Worm (Caenorhabditis elegans) whole organism, L1 larva: ENCODE measurements around the gene Y39B6A.33.

Experiments
- C04F5.9 ChIP-seq: sonication (generic microtip); optimal IDR thresholded peaks from 2 replicates; lab custom pipeline; 2016; ENCODE audit warnings: missing genetic modification characterization, missing compliant biosample characterization
- C34B4.2 ChIP-seq: sonication (generic microtip); optimal IDR thresholded peaks from 2 replicates; lab custom pipeline; 2017; ENCODE audit warnings: mild to moderate bottlenecking, missing genetic modification characterization, missing compliant biosample characterization
- F16B12.6 ChIP-seq: fragments of 150-350 bp; optimal IDR thresholded peaks from 2 replicates; lab custom pipeline; 2014; ENCODE audit warnings: missing biosample characterization, missing genetic modification characterization
- Y116A8C.19 ChIP-seq: sonication (generic microtip); optimal IDR thresholded peaks from 2 replicates; lab custom pipeline; 2016; ENCODE audit warnings: missing compliant biosample characterization, missing genetic modification characterization, borderline replicate concordance
- alr-1 ChIP-seq: fragments of 200-800 bp; sonication (Bioruptor generic); optimal IDR thresholded peaks from 2 replicates; lab custom pipeline; 2018; ENCODE audit warnings: borderline replicate concordance, mild to moderate bottlenecking, missing genetic modification characterization, missing compliant biosample characterization
- aly-2 ChIP-seq: fragments of 150-350 bp; optimal IDR thresholded peaks from 2 replicates; lab custom pipeline; 2014; ENCODE audit warnings: missing biosample characterization, missing genetic modification characterization
- ama-1 ChIP-seq: fragments of 150-350 bp; optimal IDR thresholded peaks from 2 replicates; lab custom pipeline; 2014
- ceh-88 ChIP-seq: fragments of 200-800 bp; sonication (Bioruptor generic); IDR thresholded peaks from 2 replicates; pipeline ENCODE4 v1.3.6; 2022; ENCODE audit warnings: missing genetic modification characterization, missing compliant biosample characterization
- dpl-1 ChIP-seq, 3 experiments: fragments of 150-350 bp in 2 of 3; sonication (generic microtip) in 1 of 3; optimal IDR thresholded peaks; 2 replicates each; lab custom pipeline; 2014 to 2017; ENCODE audit warnings: missing biosample characterization in 3 of 3, missing genetic modification characterization in 3 of 3, missing genetic modification reagents in 3 of 3
- efl-1 ChIP-seq, 4 experiments: fragments of 150-350 bp; optimal IDR thresholded peaks in 3 of 4; peaks in 1 of 4; 1 replicate in 1 of 4; 2 replicates in 3 of 4; lab custom pipeline; 2014; ENCODE audit warnings: missing biosample characterization in 2 of 4, missing genetic modification characterization in 2 of 4, missing genetic modification reagents in 2 of 4
- egl-13 ChIP-seq: sonication (generic microtip); optimal IDR thresholded peaks from 2 replicates; lab custom pipeline; 2016; ENCODE audit warnings: missing genotype, missing genetic modification reagents, missing genetic modification characterization, missing compliant biosample characterization
- elt-3 ChIP-seq, 6 experiments: fragments of 150-350 bp in 1 of 6; sonication (generic microtip); optimal IDR thresholded peaks; 2 replicates each; lab custom pipeline; 2017 to 2018; ENCODE audit warnings: missing biosample characterization in 6 of 6, missing genetic modification characterization in 6 of 6, inconsistent platforms in 1 of 6
- fkh-10 ChIP-seq: sonication (generic microtip); optimal IDR thresholded peaks from 2 replicates; lab custom pipeline; 2017; ENCODE audit warnings: missing biosample characterization, missing genetic modification reagents, missing genetic modification characterization
- fos-1 ChIP-seq: fragments of 150-350 bp; optimal IDR thresholded peaks from 2 replicates; lab custom pipeline; 2014; ENCODE audit warnings: missing biosample characterization, missing genetic modification characterization
- grh-1 ChIP-seq: fragments of 200-800 bp; sonication (Bioruptor generic); IDR thresholded peaks from 2 replicates; pipeline ENCODE4 v1.3.6; 2022; ENCODE audit warnings: missing genetic modification reagents, missing genetic modification characterization, missing compliant biosample characterization
- hlh-17 ChIP-seq: fragments of 200-800 bp; sonication (Bioruptor generic); optimal IDR thresholded peaks from 2 replicates; lab custom pipeline; 2018; ENCODE audit warnings: missing genetic modification characterization, mild to moderate bottlenecking, missing compliant biosample characterization, moderate library complexity, borderline replicate concordance
- isw-1 ChIP-seq: fragments of 200-800 bp; sonication (Bioruptor generic); IDR thresholded peaks from 2 replicates; pipeline ENCODE4 v1.3.6; 2022; ENCODE audit warnings: missing genetic modification characterization, missing compliant biosample characterization
- jun-1 ChIP-seq: fragments of 150-350 bp; optimal IDR thresholded peaks from 2 replicates; lab custom pipeline; 2014; ENCODE audit warnings: missing biosample characterization, missing genetic modification reagents, missing genetic modification characterization
- lin-13 ChIP-seq: fragments of 150-350 bp; optimal IDR thresholded peaks from 2 replicates; lab custom pipeline; 2014; ENCODE audit warnings: missing biosample characterization, missing genetic modification reagents, missing genetic modification characterization
- lin-14 ChIP-seq: fragments of 200-800 bp; sonication (Bioruptor generic); optimal IDR thresholded peaks from 2 replicates; lab custom pipeline; 2018; ENCODE audit warnings: mild to moderate bottlenecking, missing genetic modification characterization, moderate library complexity, missing compliant biosample characterization
- lin-15B ChIP-seq: fragments of 150-350 bp; sonication (generic microtip); optimal IDR thresholded peaks from 3 replicates; lab custom pipeline; 2014; ENCODE audit warnings: missing biosample characterization, missing genetic modification characterization
- lin-35 ChIP-seq, 2 experiments: fragments of 150-350 bp; optimal IDR thresholded peaks; 2 replicates each; lab custom pipeline; 2014; ENCODE audit warnings: missing biosample characterization in 2 of 2, missing genetic modification characterization in 2 of 2, missing genetic modification reagents in 2 of 2
- lir-3 ChIP-seq: sonication (generic microtip); optimal IDR thresholded peaks from 2 replicates; lab custom pipeline; 2016; ENCODE audit warnings: mild to moderate bottlenecking, missing genetic modification characterization, moderate library complexity, missing compliant biosample characterization; ENCODE audit not compliant: poor library complexity
- lsy-2 ChIP-seq, 2 experiments: fragments of 150-350 bp; optimal IDR thresholded peaks; 2 replicates each; lab custom pipeline; 2014; ENCODE audit warnings: missing biosample characterization in 2 of 2, missing genetic modification characterization in 2 of 2
- mab-9 ChIP-seq: fragments of 200-800 bp; sonication (Bioruptor generic); IDR thresholded peaks from 2 replicates; pipeline ENCODE4 v1.3.6; 2022; ENCODE audit warnings: missing genetic modification reagents, missing genetic modification characterization, missing compliant biosample characterization
- nhr-11 ChIP-seq: fragments of 150-350 bp; optimal IDR thresholded peaks from 2 replicates; lab custom pipeline; 2014; ENCODE audit warnings: missing biosample characterization, missing genetic modification characterization
- nhr-12 ChIP-seq: sonication (generic microtip); optimal IDR thresholded peaks from 2 replicates; lab custom pipeline; 2017; ENCODE audit warnings: missing biosample characterization, missing genetic modification characterization
- nhr-237 ChIP-seq: fragments of 150-350 bp; optimal IDR thresholded peaks from 2 replicates; lab custom pipeline; 2014; ENCODE audit warnings: missing biosample characterization, missing genetic modification characterization
- nhr-47 ChIP-seq: sonication (generic microtip); optimal IDR thresholded peaks from 2 replicates; lab custom pipeline; 2016; ENCODE audit warnings: mild to moderate bottlenecking, missing genetic modification characterization, moderate library complexity, missing compliant biosample characterization
- nhr-71 ChIP-seq: sonication (generic microtip); optimal IDR thresholded peaks from 2 replicates; lab custom pipeline; 2016; ENCODE audit warnings: mild to moderate bottlenecking, missing genetic modification characterization, moderate library complexity, missing compliant biosample characterization
- nhr-77 ChIP-seq: fragments of 150-350 bp; optimal IDR thresholded peaks from 2 replicates; lab custom pipeline; 2014; ENCODE audit warnings: missing biosample characterization, missing genetic modification characterization
- nhr-84 ChIP-seq: sonication (generic microtip); optimal IDR thresholded peaks from 2 replicates; lab custom pipeline; 2017; ENCODE audit warnings: missing biosample characterization, missing genetic modification characterization
- nhr-85 ChIP-seq: sonication (generic microtip); peaks from one replicate; lab custom pipeline; 2016; ENCODE audit warnings: missing genetic modification characterization, inconsistent platforms, missing compliant biosample characterization
- pag-3 ChIP-seq: sonication (generic microtip); optimal IDR thresholded peaks from 2 replicates; lab custom pipeline; 2017; ENCODE audit warnings: missing genetic modification characterization, mild to moderate bottlenecking, missing compliant biosample characterization, antibody characterized with exemption, borderline replicate concordance; ENCODE audit not compliant: insufficient read depth
- pax-3 ChIP-seq: fragments of 200-800 bp; sonication (Bioruptor generic); optimal IDR thresholded peaks from 2 replicates; lab custom pipeline; 2018; ENCODE audit warnings: mild to moderate bottlenecking, missing genetic modification characterization, moderate library complexity, missing compliant biosample characterization
- pqm-1 ChIP-seq: sonication (generic microtip); optimal IDR thresholded peaks from 3 replicates; lab custom pipeline; 2017; ENCODE audit warnings: missing biosample characterization, missing genetic modification characterization
- skn-1 ChIP-seq: fragments of 150-350 bp; optimal IDR thresholded peaks from 2 replicates; lab custom pipeline; 2014; ENCODE audit warnings: missing biosample characterization, missing genetic modification characterization
- sox-4 ChIP-seq: sonication (generic microtip); optimal IDR thresholded peaks from 2 replicates; lab custom pipeline; 2016; ENCODE audit warnings: missing genetic modification characterization, missing compliant biosample characterization
- swsn-7 ChIP-seq: sonication (generic microtip); optimal IDR thresholded peaks from 2 replicates; lab custom pipeline; 2016; ENCODE audit warnings: missing genetic modification characterization, missing compliant biosample characterization
- tbx-2 ChIP-seq: sonication (generic microtip); optimal IDR thresholded peaks from 2 replicates; lab custom pipeline; 2016; ENCODE audit warnings: missing genetic modification characterization, missing compliant biosample characterization
- tlp-1 ChIP-seq: fragments of 150-350 bp; optimal IDR thresholded peaks from 2 replicates; lab custom pipeline; 2014; ENCODE audit warnings: missing biosample characterization, missing genetic modification characterization
- unc-98 ChIP-seq: fragments of 200-800 bp; sonication (Bioruptor generic); IDR thresholded peaks from 2 replicates; pipeline ENCODE4 v1.3.6; 2022; ENCODE audit warnings: missing genetic modification characterization, missing compliant biosample characterization
- vab-15 ChIP-seq: sonication (generic microtip); optimal IDR thresholded peaks from 2 replicates; lab custom pipeline; 2017; ENCODE audit warnings: missing genotype, mild to moderate bottlenecking, missing genetic modification characterization, missing compliant biosample characterization
- zag-1 ChIP-seq: fragments of 150-350 bp; optimal IDR thresholded peaks from 2 replicates; lab custom pipeline; 2014; ENCODE audit warnings: missing biosample characterization, missing genetic modification characterization
- zip-4 ChIP-seq: fragments of 200-800 bp; sonication (Bioruptor generic); optimal IDR thresholded peaks from 2 replicates; lab custom pipeline; 2018; ENCODE audit warnings: mild to moderate bottlenecking, missing genetic modification characterization, moderate library complexity, missing compliant biosample characterization

The Y39B6A.33 gene

DNA sequence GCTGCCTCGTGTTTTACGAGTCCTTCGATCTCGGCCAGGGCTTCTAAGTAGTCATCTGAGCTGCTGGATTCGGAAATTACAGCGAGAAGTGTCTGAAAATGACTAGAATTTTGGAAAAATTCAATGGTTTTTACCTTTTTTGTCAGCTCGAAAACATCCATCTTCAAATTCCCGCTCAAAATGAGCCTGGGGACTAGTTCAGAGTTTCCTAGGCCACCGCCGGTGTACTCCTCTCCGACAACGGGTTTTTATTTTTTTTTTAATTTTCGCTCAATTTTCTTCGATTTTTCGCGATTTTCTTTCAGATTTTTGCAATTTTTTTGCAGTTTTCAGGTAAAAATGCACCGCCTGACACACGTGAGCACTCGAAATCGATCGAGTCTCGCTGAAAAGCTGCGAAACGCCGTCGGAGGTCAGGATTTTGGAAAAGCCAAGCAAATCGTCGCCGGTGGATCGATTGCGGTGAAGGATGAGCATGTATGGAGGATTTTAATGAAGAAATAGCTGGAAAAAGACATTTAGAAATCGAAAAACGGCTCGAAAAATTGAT lies 20.7 kb upstream of the Y39B6A.33 start, which contains the start of the genes mrps-35 and sws-1 (continued):
- TF ChIP-seq nhr-84 (tag; lab: Kevin White, UChicago) (no peak), fos-1 (tag; lab: Kevin White, UChicago) (peak; percentile 35), grh-1 (GFP tag; lab: Robert Waterston, UW) (peak; percentile 69), fkh-10 (GFP tag; lab: Kevin White, UChicago) (no peak), zag-1 (tag; lab: Kevin White, UChicago) (no peak), nhr-71 (tag; lab: Kevin White, UChicago) (peak; percentile 89), nhr-47 (tag; lab: Kevin White, UChicago) (peak; percentile 92), C34B4.2 (no peak), lin-15B (tag; lab: Kevin White, UChicago) (peak; percentile 34), nhr-77 (tag; lab: Kevin White, UChicago) (no peak), lin-14 (GFP tag; lab: Kevin White, UChicago) (no peak), pax-3 (tag; lab: Kevin White, UChicago) (peak; percentile 92), pqm-1 (tag; lab: Kevin White, UChicago) (no peak)

DNA sequence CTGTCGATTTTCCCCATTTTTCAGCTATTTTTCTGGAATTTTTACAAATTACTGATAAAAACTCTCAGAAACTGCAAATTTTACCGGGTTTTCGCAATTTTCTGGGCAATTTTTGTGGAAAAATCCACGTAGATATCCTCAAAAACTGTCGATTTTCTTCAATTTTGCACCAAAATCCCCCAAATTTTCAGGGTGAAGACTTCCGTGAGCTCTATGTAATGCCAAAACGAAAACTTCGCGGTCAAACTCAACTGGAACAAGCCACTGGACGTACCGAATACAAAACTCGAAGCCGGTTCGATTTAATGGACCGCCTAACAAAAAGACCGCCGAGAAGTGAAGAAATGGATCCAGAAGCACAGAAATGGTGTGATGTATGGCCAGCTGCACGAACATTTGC lies 20.0 kb upstream of the Y39B6A.33 start:
- TF ChIP-seq zag-1 (tag; lab: Kevin White, UChicago) (no peak), vab-15 (tag; lab: Kevin White, UChicago) (no peak), efl-1 (optimal IDR thresholded peaks at IDR 0.05; lab: Kevin White, UChicago) (no peak), efl-1 (GFP tag; optimal IDR thresholded peaks at IDR 0.05 in 1 of 2; lab: Kevin White, UChicago) (peak in 1 of 2 experiments; percentile 50), zip-4 (GFP tag; lab: Kevin White, UChicago) (no peak), nhr-84 (tag; lab: Kevin White, UChicago) (no peak), ama-1 (no peak), nhr-11 (tag; lab: Kevin White, UChicago) (no peak), sox-4 (no peak)

DNA sequence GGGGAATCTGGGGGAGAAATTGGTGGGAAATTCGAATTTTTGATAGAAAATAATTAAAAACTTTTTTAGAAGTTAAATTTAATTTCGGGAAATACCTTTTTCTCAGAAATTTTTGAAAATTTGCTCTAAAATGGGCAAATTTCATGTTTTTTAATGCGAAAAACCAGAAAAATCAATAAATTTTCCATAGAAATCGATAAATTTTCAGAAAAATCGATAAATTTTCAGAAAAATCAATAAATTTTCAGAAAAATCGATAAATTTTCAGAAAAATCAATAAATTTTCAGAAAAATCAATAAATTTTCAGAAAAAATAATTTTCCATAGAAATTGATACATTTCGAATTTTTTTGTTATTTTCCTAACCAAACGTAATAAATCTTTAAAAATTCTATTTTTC lies 15.7 kb upstream of the Y39B6A.33 start:
- no peak for TF ChIP-seq vab-15 (tag; lab: Kevin White, UChicago)
- TF ChIP-seq Y116A8C.19: no peak
- TF ChIP-seq lin-35 (GFP tag; optimal IDR thresholded peaks at IDR 0.05; lab: Kevin White, UChicago): no peak
- no peak for TF ChIP-seq alr-1 (tag; lab: Kevin White, UChicago)
- no peak for TF ChIP-seq skn-1 (tag; lab: Kevin White, UChicago)
- no peak for TF ChIP-seq swsn-7
- TF ChIP-seq pag-3 (tag; lab: Kevin White, UChicago): no peak
- no peak for TF ChIP-seq tbx-2

DNA sequence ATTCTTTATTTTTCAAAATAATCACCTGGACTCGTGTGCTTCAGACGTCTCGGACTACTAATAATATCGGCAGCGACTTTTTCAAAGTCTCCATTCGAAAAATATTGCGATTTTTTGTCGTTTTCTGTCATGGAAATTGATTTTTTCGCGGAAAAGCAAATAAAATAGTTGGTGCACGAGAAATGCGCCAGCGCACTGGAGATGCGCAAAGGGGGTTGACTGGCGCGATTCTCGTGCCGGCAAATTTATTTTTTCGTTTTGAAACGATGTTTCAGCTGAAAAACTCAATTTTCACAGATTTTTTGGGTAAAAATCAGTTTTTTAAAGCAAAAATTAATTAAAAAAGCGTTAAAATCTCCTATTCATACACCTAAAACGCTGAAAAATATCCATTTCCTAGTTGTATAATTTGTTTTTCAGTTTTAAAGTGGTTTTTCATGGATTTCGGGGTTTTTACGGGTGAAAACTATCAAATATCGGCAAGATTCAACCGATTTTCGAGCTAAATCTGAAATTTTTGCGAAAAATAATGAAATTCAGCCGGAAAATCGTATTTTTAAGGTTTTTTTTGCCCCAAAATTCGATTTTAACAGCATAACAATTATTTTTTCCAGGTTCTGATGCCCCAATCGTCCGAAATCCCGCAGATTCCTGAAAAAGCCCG lies 11.4 kb upstream of the Y39B6A.33 start, which contains the start of the genes reps-1 and Y39B6A.37:
reps-1 (minus strand) TSS at position 263 of the 664 bp plus-strand sequence.
Y39B6A.37 (plus strand) TSS at position 614 of the 664 bp plus-strand sequence.
- TF ChIP-seq nhr-12 (tag; lab: Kevin White, UChicago) (no peak), aly-2 (tag; lab: Kevin White, UChicago) (peak; percentile 53), nhr-85 (tag; lab: Kevin White, UChicago) (peak; percentile 85), C04F5.9 (tag; lab: Kevin White, UChicago) (peak; percentile 44), lir-3 (no peak), nhr-84 (tag; lab: Kevin White, UChicago) (no peak), egl-13 (tag; lab: Kevin White, UChicago) (peak; percentile 49), ama-1 (no peak), elt-3 (tag; optimal IDR thresholded peaks at IDR 0.05; lab: Kevin White, UChicago) (peak in 1 of 6 experiments; percentile 9), ceh-88 (no peak), dpl-1 (GFP tag; optimal IDR thresholded peaks at IDR 0.05; lab: Kevin White, UChicago) (peak; percentile 72 to 82 (median 78)), isw-1 (GFP tag; lab: Robert Waterston, UW) (peak; percentile 69), unc-98 (GFP tag; lab: Robert Waterston, UW) (peak; percentile 55; the same call in 1 of the 2 replicates), lin-13 (GFP tag; lab: Kevin White, UChicago) (peak; percentile 73), nhr-237 (tag; lab: Kevin White, UChicago) (peak; percentile 17), hlh-17 (GFP tag; lab: Kevin White, UChicago) (no peak), jun-1 (peak; percentile 75), mab-9 (GFP tag; lab: Robert Waterston, UW) (peak; percentile 79), F16B12.6 (tag; lab: Kevin White, UChicago) (peak; percentile 39), tlp-1 (tag; lab: Kevin White, UChicago) (no peak), fos-1 (tag; lab: Kevin White, UChicago) (no peak), lsy-2 (tag; optimal IDR thresholded peaks at IDR 0.05; lab: Kevin White, UChicago) (peak; percentile 76 to 79), nhr-47 (tag; lab: Kevin White, UChicago) (peak; percentile 89), sox-4 (peak; percentile 56)
